Worm (Caenorhabditis elegans) whole organism, L4 larva: ENCODE results near the gene C44C10.3.
A peak's percentile ranks its signal among the peaks of the same experiment; 100 is the strongest.

ENCODE experiments used
- D1046.2 ChIP-seq: fragments of 200-800 bp; sonication (Bioruptor generic); IDR thresholded peaks from 2 replicates; pipeline ENCODE4 v1.3.6; 2022; ENCODE audit warnings: missing genetic modification characterization, missing compliant biosample characterization
- F49E8.2 ChIP-seq: sonication (generic microtip); optimal IDR thresholded peaks from 2 replicates; lab custom pipeline; 2016; ENCODE audit warnings: missing compliant biosample characterization, mild to moderate bottlenecking, missing genetic modification characterization, borderline replicate concordance
- Y75B8A.6 ChIP-seq: fragments of 200-800 bp; sonication (Bioruptor generic); IDR thresholded peaks from 2 replicates; pipeline ENCODE4 v1.3.6; 2022; ENCODE audit warnings: missing genetic modification reagents, missing genetic modification characterization, missing compliant biosample characterization
- ZK337.2 ChIP-seq: fragments of 200-800 bp; sonication (Bioruptor generic); IDR thresholded peaks from 2 replicates; pipeline ENCODE4 v1.3.6; 2022; ENCODE audit warnings: missing genetic modification reagents, missing genetic modification characterization, missing compliant biosample characterization
- ama-1 ChIP-seq: fragments of 150-350 bp; optimal IDR thresholded peaks from 2 replicates; lab custom pipeline; 2014; ENCODE audit warnings: inconsistent platforms, mixed read lengths
- ceh-32 ChIP-seq: sonication (generic microtip); optimal IDR thresholded peaks from 2 replicates; lab custom pipeline; 2016; ENCODE audit warnings: mild to moderate bottlenecking, missing genetic modification characterization, missing compliant biosample characterization; ENCODE audit not compliant: poor library complexity
- ceh-62 ChIP-seq: sonication (generic microtip); optimal IDR thresholded peaks from 2 replicates; lab custom pipeline; 2017; ENCODE audit warnings: missing biosample characterization, missing genetic modification characterization
- ces-1 ChIP-seq: fragments of 150-350 bp; sonication (generic microtip); optimal IDR thresholded peaks from 4 replicates; lab custom pipeline; 2014; ENCODE audit warnings: missing biosample characterization, missing genetic modification reagents, missing genetic modification characterization
- cey-2 ChIP-seq: sonication (generic microtip); optimal IDR thresholded peaks from 3 replicates; lab custom pipeline; 2017; ENCODE audit warnings: missing genetic modification characterization, mild to moderate bottlenecking, missing compliant biosample characterization, antibody characterized with exemption, borderline replicate concordance; ENCODE audit not compliant: insufficient read depth
- daf-16 ChIP-seq, 3 experiments: sonication (generic microtip); optimal IDR thresholded peaks; 2 replicates each; lab custom pipeline; 2016 to 2017; ENCODE audit warnings: missing genetic modification characterization in 3 of 3, missing genetic modification reagents in 3 of 3, mild to moderate bottlenecking in 2 of 3, missing compliant biosample characterization in 2 of 3, missing biosample characterization in 1 of 3, moderate library complexity in 1 of 3
- dmd-8 ChIP-seq: fragments of 200-800 bp; sonication (Bioruptor generic); IDR thresholded peaks from 2 replicates; pipeline ENCODE4 v1.3.6; 2022; ENCODE audit warnings: missing genetic modification characterization, missing compliant biosample characterization
- dve-1 ChIP-seq: sonication (generic microtip); optimal IDR thresholded peaks from 2 replicates; lab custom pipeline; 2017; ENCODE audit warnings: antibody characterized with exemption, mild to moderate bottlenecking, missing genetic modification characterization, missing compliant biosample characterization; ENCODE audit not compliant: insufficient read depth
- fos-1 ChIP-seq: fragments of 150-350 bp; optimal IDR thresholded peaks from 2 replicates; lab custom pipeline; 2014; ENCODE audit warnings: missing biosample characterization, missing genetic modification characterization
- hlh-11 ChIP-seq: fragments of 200-800 bp; sonication (Bioruptor generic); optimal IDR thresholded peaks from 2 replicates; lab custom pipeline; 2018; ENCODE audit warnings: mild to moderate bottlenecking, missing genetic modification characterization, missing compliant biosample characterization
- jun-1 ChIP-seq: fragments of 150-350 bp; optimal IDR thresholded peaks from 2 replicates; lab custom pipeline; 2014; ENCODE audit warnings: missing biosample characterization, missing genetic modification reagents, missing genetic modification characterization
- lin-13 ChIP-seq: fragments of 150-350 bp; optimal IDR thresholded peaks from 2 replicates; lab custom pipeline; 2014; ENCODE audit warnings: missing biosample characterization, missing genetic modification reagents, missing genetic modification characterization
- madf-5 ChIP-seq, 2 experiments: fragments of 200-800 bp; sonication (Bioruptor generic); IDR thresholded peaks; 2 replicates each; pipeline ENCODE4 v1.3.6; 2022; ENCODE audit warnings: missing compliant biosample characterization in 2 of 2, missing genetic modification characterization in 2 of 2
- madf-9 ChIP-seq: fragments of 200-800 bp; sonication (Bioruptor generic); conservative IDR thresholded peaks from 2 replicates; pipeline ENCODE4 v1.3.6; 2022; ENCODE audit warnings: missing genetic modification reagents, missing genetic modification characterization, missing compliant biosample characterization
- mdl-1 ChIP-seq, 2 experiments: fragments of 150-350 bp in 1 of 2; sonication (generic microtip) in 1 of 2; optimal IDR thresholded peaks; 2 replicates each; lab custom pipeline; 2014 to 2017; ENCODE audit warnings: missing biosample characterization in 2 of 2, missing genetic modification characterization in 2 of 2
- mdt-29 ChIP-seq: fragments of 200-800 bp; sonication (Bioruptor generic); IDR thresholded peaks from 2 replicates; pipeline ENCODE4 v1.3.6; 2022; ENCODE audit warnings: missing genetic modification reagents, missing genetic modification characterization, missing compliant biosample characterization
- mep-1 ChIP-seq: fragments of 150-350 bp; sonication (generic microtip); optimal IDR thresholded peaks from 3 replicates; lab custom pipeline; 2014; ENCODE audit warnings: missing biosample characterization, missing genetic modification characterization
- mxl-3 ChIP-seq: fragments of 200-800 bp; sonication (Bioruptor generic); optimal IDR thresholded peaks from 2 replicates; lab custom pipeline; 2018; ENCODE audit warnings: mild to moderate bottlenecking, missing genetic modification characterization, missing compliant biosample characterization
- nhr-10 ChIP-seq: fragments of 150-350 bp; optimal IDR thresholded peaks from 2 replicates; lab custom pipeline; 2014; ENCODE audit warnings: missing biosample characterization, missing genetic modification characterization
- nhr-102 ChIP-seq: sonication (generic microtip); optimal IDR thresholded peaks from 2 replicates; lab custom pipeline; 2016; ENCODE audit warnings: mild to moderate bottlenecking, missing genetic modification characterization, moderate library complexity, missing compliant biosample characterization
- nhr-111 ChIP-seq: fragments of 200-800 bp; sonication (Bioruptor generic); optimal IDR thresholded peaks from 2 replicates; lab custom pipeline; 2018; ENCODE audit warnings: mild to moderate bottlenecking, missing genetic modification characterization, missing compliant biosample characterization
- nhr-28 ChIP-seq: fragments of 150-350 bp; optimal IDR thresholded peaks from 2 replicates; lab custom pipeline; 2014; ENCODE audit warnings: missing biosample characterization, missing genetic modification characterization
- nhr-41 ChIP-seq: fragments of 200-800 bp; sonication (Bioruptor generic); IDR thresholded peaks from 2 replicates; pipeline ENCODE4 v1.3.6; 2022; ENCODE audit warnings: missing genetic modification reagents, missing genetic modification characterization, missing compliant biosample characterization
- nhr-48 ChIP-seq: sonication (generic microtip); optimal IDR thresholded peaks from 2 replicates; lab custom pipeline; 2016; ENCODE audit warnings: mild to moderate bottlenecking, missing genetic modification characterization, missing compliant biosample characterization
- nhr-77 ChIP-seq: fragments of 150-350 bp; optimal IDR thresholded peaks from 2 replicates; lab custom pipeline; 2014; ENCODE audit warnings: missing biosample characterization, missing genetic modification characterization
- pha-4 ChIP-seq, 2 experiments: fragments of 150-350 bp in 1 of 2; fragments of 200-800 bp in 1 of 2; sonication (Bioruptor generic) in 1 of 2; IDR thresholded peaks in 1 of 2; optimal IDR thresholded peaks in 1 of 2; 2 replicates each; pipeline versions ENCODE4 v1.3.6 to Lab custom; 2014 to 2022; ENCODE audit warnings: missing genetic modification characterization in 2 of 2, missing genetic modification reagents in 2 of 2, missing biosample characterization in 1 of 2, missing compliant biosample characterization in 1 of 2
- php-3 ChIP-seq: fragments of 200-800 bp; sonication (Bioruptor generic); IDR thresholded peaks from 2 replicates; pipeline ENCODE4 v1.3.6; 2022; ENCODE audit warnings: missing genetic modification reagents, missing genetic modification characterization, missing compliant biosample characterization
- pqm-1 ChIP-seq: sonication (generic microtip); optimal IDR thresholded peaks from 2 replicates; lab custom pipeline; 2017; ENCODE audit warnings: missing biosample characterization, missing genetic modification characterization
- saeg-2 ChIP-seq: fragments of 200-800 bp; sonication (Bioruptor generic); IDR thresholded peaks from 2 replicates; pipeline ENCODE4 v1.3.6; 2022; ENCODE audit warnings: missing genetic modification reagents, missing genetic modification characterization, missing compliant biosample characterization
- sdz-12 ChIP-seq: fragments of 200-800 bp; sonication (Bioruptor generic); optimal IDR thresholded peaks from 2 replicates; lab custom pipeline; 2018; ENCODE audit warnings: mild to moderate bottlenecking, missing genetic modification characterization, missing compliant biosample characterization
- spr-1 ChIP-seq: sonication (generic microtip); optimal IDR thresholded peaks from 2 replicates; lab custom pipeline; 2016; ENCODE audit warnings: mild to moderate bottlenecking, missing genetic modification characterization, missing compliant biosample characterization
- spr-3 ChIP-seq: fragments of 200-800 bp; sonication (Bioruptor generic); optimal IDR thresholded peaks from 2 replicates; lab custom pipeline; 2018; ENCODE audit warnings: mild to moderate bottlenecking, missing genetic modification characterization, missing compliant biosample characterization
- tra-1 ChIP-seq: fragments of 200-800 bp; sonication (Bioruptor generic); IDR thresholded peaks from 2 replicates; pipeline ENCODE4 v1.3.6; 2022; ENCODE audit warnings: missing genetic modification reagents, missing genetic modification characterization, missing compliant biosample characterization
- unc-62 ChIP-seq, 3 experiments: fragments of 150-350 bp in 1 of 3; sonication (generic microtip); optimal IDR thresholded peaks in 2 of 3; peaks in 1 of 3; 1 replicate in 1 of 3; 2 replicates in 2 of 3; lab custom pipeline; 2014 to 2017; ENCODE audit warnings: missing biosample characterization in 3 of 3, missing genetic modification characterization in 3 of 3, missing genetic modification reagents in 3 of 3, missing genotype in 1 of 3
- vab-7 ChIP-seq: fragments of 200-800 bp; sonication (Bioruptor generic); IDR thresholded peaks from 2 replicates; pipeline ENCODE4 v1.3.6; 2022; ENCODE audit warnings: missing genetic modification reagents, missing genetic modification characterization, missing compliant biosample characterization
- ztf-7 ChIP-seq: fragments of 150-350 bp; optimal IDR thresholded peaks from 2 replicates; lab custom pipeline; 2014; ENCODE audit warnings: missing biosample characterization, missing genetic modification characterization

Gene C44C10.3

DNA sequence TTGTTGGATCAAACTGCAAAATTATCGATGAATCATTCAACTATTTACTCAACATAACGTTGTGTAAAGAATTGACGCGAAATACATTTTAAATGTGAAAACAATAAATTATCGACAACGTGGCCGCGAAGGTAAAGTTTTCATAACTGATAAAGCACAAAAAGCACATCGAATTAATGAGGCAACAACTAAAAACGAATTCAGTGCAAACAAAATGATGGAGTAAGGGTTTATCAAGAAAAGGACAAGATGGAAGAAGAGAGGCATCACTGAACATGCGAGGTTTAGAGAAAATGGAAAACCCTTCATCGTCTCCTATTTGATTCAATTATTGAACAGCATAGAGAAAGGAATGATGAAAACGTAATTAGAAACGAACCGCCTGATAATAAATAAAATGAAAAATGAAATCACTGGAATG lies 21.5 kb downstream of the C44C10.3 start, which contains the start of gene D1053.4:
D1053.4 (minus strand) TSS at position 20 of the 421 bp plus-strand sequence.
- TF ChIP-seq nhr-28 = peak; percentile 90
- no peak for TF ChIP-seq ama-1 (lab: Kevin White, UChicago)
- peak in 1 of 2 experiments; percentile 21 for TF ChIP-seq unc-62 (GFP tag; optimal IDR thresholded peaks at IDR 0.05 in 1 of 2; lab: Kevin White, UChicago)
- TF ChIP-seq unc-62 (tag; optimal IDR thresholded peaks at IDR 0.05; lab: Kevin White, UChicago) = no peak
- TF ChIP-seq hlh-11 (tag; lab: Kevin White, UChicago) = peak; percentile 61
- no peak for TF ChIP-seq mdt-29
- TF ChIP-seq nhr-111 = no peak
- 0 out of 2 replicates have a peak, but pooled peaks have one; percentile 44 for TF ChIP-seq php-3
- TF ChIP-seq tra-1 (GFP tag; lab: Robert Waterston, UW) = no peak
- no peak for TF ChIP-seq lin-13 (GFP tag; lab: Kevin White, UChicago)
- peak; percentile 69 for TF ChIP-seq pqm-1 (tag; lab: Kevin White, UChicago)
- TF ChIP-seq ces-1 = peak; percentile 69
- TF ChIP-seq daf-16 (GFP tag; optimal IDR thresholded peaks at IDR 0.05; lab: Kevin White, UChicago) = no peak
- TF ChIP-seq daf-16 (tag; optimal IDR thresholded peaks at IDR 0.05; lab: Kevin White, UChicago) = peak; percentile 98
- peak in 1 of 2 experiments; percentile 69 for TF ChIP-seq mdl-1 (tag; optimal IDR thresholded peaks at IDR 0.05; lab: Kevin White, UChicago)
- peak; percentile 12 for TF ChIP-seq mxl-3 (GFP tag; lab: Kevin White, UChicago)
- TF ChIP-seq spr-1 (tag; lab: Kevin White, UChicago) = no peak
- no peak for TF ChIP-seq D1046.2 (GFP tag; lab: Robert Waterston, UW)
- peak; percentile 54 for TF ChIP-seq dve-1 (tag; lab: Kevin White, UChicago)
- no peak for TF ChIP-seq sdz-12
- peak; percentile 55 for TF ChIP-seq mep-1

DNA sequence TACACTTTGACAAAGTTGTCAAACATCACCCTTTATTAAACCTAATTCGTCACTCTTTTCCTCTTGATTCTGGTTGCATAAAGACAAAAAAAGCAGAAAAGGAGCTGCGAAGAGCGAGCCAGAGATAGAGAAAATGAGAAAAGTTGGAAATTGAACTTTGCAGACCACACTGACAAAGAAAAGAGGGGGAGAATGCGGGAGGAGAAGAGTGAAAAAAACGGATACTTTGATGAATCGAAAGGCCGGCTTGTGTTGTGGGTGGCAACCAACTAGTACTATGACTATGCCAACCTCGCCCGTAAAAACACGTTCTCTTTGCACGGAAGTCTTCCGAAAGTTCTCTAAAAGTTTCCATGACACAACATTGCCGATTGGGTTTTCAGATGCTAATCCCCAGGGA lies 23.3 kb downstream of the C44C10.3 start:
- peak in 1 of 2 experiments; percentile 81 for TF ChIP-seq unc-62 (GFP tag; optimal IDR thresholded peaks at IDR 0.05 in 1 of 2; lab: Kevin White, UChicago)
- TF ChIP-seq unc-62 (tag; optimal IDR thresholded peaks at IDR 0.05; lab: Kevin White, UChicago) = no peak
- TF ChIP-seq nhr-111 = no peak

DNA sequence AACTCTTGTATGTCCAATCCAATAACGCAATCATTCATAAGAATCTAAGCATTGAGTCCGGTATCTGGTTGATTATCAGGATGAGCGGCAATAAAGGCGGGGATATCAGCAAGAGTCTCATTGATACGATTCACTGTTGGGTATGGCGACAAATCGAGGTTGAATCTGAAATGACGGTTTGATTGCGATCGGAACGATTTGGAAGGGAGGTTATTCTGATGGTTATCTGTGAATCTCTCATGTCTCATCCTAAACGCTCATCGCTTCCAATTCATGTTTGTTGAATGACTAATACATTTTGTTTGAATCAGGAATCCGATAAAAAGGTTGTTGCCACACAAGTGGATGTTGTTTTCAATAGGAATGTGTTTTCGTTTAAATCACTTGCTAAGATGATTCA lies 24.1 kb downstream of the C44C10.3 start:
- no peak for TF ChIP-seq lin-13 (GFP tag; lab: Kevin White, UChicago)
- TF ChIP-seq unc-62 (GFP tag; optimal IDR thresholded peaks at IDR 0.05 in 1 of 2; lab: Kevin White, UChicago) = peak in 1 of 2 experiments; percentile 69
- TF ChIP-seq unc-62 (tag; optimal IDR thresholded peaks at IDR 0.05; lab: Kevin White, UChicago) = no peak

DNA sequence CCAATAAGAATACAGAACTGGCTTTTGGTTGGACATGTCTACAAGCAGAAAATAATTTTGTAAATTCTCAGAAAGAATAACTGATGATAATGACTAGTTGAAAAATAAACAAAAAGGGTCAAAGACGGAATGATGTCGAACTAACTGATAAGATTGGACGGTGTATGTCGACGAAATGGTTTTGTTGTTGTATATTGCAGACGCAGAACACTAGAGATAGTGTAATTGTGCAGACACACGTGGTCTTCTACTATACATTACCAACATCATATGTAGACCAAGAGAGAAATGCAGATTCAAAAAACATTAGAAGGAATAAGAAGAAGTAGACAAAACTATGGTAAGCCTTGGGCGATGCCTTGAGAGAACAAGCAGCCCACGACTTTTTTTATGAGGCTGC lies 25.4 kb downstream of the C44C10.3 start, which contains the start of the genes gst-42 and D1053.2:
gst-42 (minus strand) TSS at position 176 of the 400 bp plus-strand sequence.
D1053.2 (plus strand) TSS at position 391 of the 400 bp plus-strand sequence.
- TF ChIP-seq ZK337.2 (no peak), ceh-62 (tag; lab: Kevin White, UChicago) (no peak), spr-3 (GFP tag; lab: Kevin White, UChicago) (no peak), nhr-102 (tag; lab: Kevin White, UChicago) (peak; percentile 78), ceh-32 (tag; lab: Kevin White, UChicago) (no peak), mxl-3 (GFP tag; lab: Kevin White, UChicago) (peak; percentile 99), ces-1 (no peak), nhr-28 (peak; percentile 96), vab-7 (GFP tag; lab: Robert Waterston, UW) (no peak), dmd-8 (no peak), daf-16 (GFP tag; optimal IDR thresholded peaks at IDR 0.05; lab: Kevin White, UChicago) (peak in 1 of 2 experiments; percentile 9), daf-16 (tag; optimal IDR thresholded peaks at IDR 0.05; lab: Kevin White, UChicago) (peak; percentile 99), madf-5 (GFP tag; IDR thresholded peaks at IDR 0.05; lab: Robert Waterston, UW) (no peak), ama-1 (lab: Kevin White, UChicago) (no peak), F49E8.2 (tag; lab: Kevin White, UChicago) (no peak), nhr-77 (tag; lab: Kevin White, UChicago) (peak; percentile 86), Y75B8A.6 (GFP tag; lab: Robert Waterston, UW) (no peak), php-3 (peak; percentile 77), mdl-1 (tag; optimal IDR thresholded peaks at IDR 0.05; lab: Kevin White, UChicago) (peak; percentile 64 to 95), ztf-7 (tag; lab: Kevin White, UChicago) (peak; percentile 33), cey-2 (tag; lab: Kevin White, UChicago) (peak; percentile 54), jun-1 (no peak), pqm-1 (tag; lab: Kevin White, UChicago) (peak; percentile 89), nhr-48 (peak; percentile 66), pha-4 (GFP tag; IDR thresholded peaks at IDR 0.05; lab: Robert Waterston, UW) (no peak), pha-4 (tag; optimal IDR thresholded peaks at IDR 0.05; lab: Kevin White, UChicago) (peak; percentile 3), madf-9 (no peak), lin-13 (GFP tag; lab: Kevin White, UChicago) (no peak), unc-62 (GFP tag; optimal IDR thresholded peaks at IDR 0.05 in 1 of 2; lab: Kevin White, UChicago) (peak in 1 of 2 experiments; percentile 40), unc-62 (tag; optimal IDR thresholded peaks at IDR 0.05; lab: Kevin White, UChicago) (no peak), nhr-10 (tag; lab: Kevin White, UChicago) (peak; percentile 62), fos-1 (tag; lab: Kevin White, UChicago) (no peak), saeg-2 (GFP tag; lab: Robert Waterston, UW) (no peak), nhr-41 (GFP tag; lab: Robert Waterston, UW) (no peak)
